Worm (Caenorhabditis elegans) whole organism, young adult: ENCODE measurements around the gene hpo-15.

Experiments used
- C06A6.2 ChIP-seq: fragments of 200-800 bp; sonication (Bioruptor generic); conservative IDR thresholded peaks from 2 replicates; pipeline ENCODE4 v1.3.6; 2022; ENCODE audit warnings: missing genetic modification characterization, missing compliant biosample characterization
- F22D6.2 ChIP-seq: sonication (generic microtip); optimal IDR thresholded peaks from 2 replicates; lab custom pipeline; 2016; ENCODE audit warnings: mild to moderate bottlenecking, missing genetic modification characterization, missing compliant biosample characterization
- T26A5.8 ChIP-seq: sonication (generic microtip); optimal IDR thresholded peaks from 2 replicates; lab custom pipeline; 2016; ENCODE audit warnings: missing genetic modification characterization, missing compliant biosample characterization
- Y79H2A.3 ChIP-seq: fragments of 200-800 bp; sonication (Bioruptor generic); conservative IDR thresholded peaks from 2 replicates; pipeline ENCODE4 v1.3.6; 2022; ENCODE audit warnings: missing genetic modification reagents, missing genetic modification characterization, missing compliant biosample characterization
- attf-3 ChIP-seq: fragments of 200-800 bp; sonication (Bioruptor generic); conservative IDR thresholded peaks from 2 replicates; pipeline ENCODE4 v1.3.6; 2022; ENCODE audit warnings: missing genetic modification reagents, missing genetic modification characterization, missing compliant biosample characterization
- chd-7 ChIP-seq: sonication (generic microtip); optimal IDR thresholded peaks from 2 replicates; lab custom pipeline; 2016; ENCODE audit warnings: mild to moderate bottlenecking, missing genetic modification characterization, moderate library complexity, missing compliant biosample characterization
- die-1 ChIP-seq: sonication (generic microtip); optimal IDR thresholded peaks from 2 replicates; lab custom pipeline; 2016; ENCODE audit warnings: missing genotype, mild to moderate bottlenecking, missing genetic modification characterization, missing compliant biosample characterization
- him-1 ChIP-seq: sonication (generic microtip); optimal IDR thresholded peaks from 2 replicates; lab custom pipeline; 2016; ENCODE audit warnings: missing genotype, missing genetic modification reagents, missing genetic modification characterization, missing compliant biosample characterization
- hrde-1 ChIP-seq: sonication (generic microtip); optimal IDR thresholded peaks from 2 replicates; lab custom pipeline; 2016; ENCODE audit warnings: missing genetic modification characterization, mild to moderate bottlenecking, missing compliant biosample characterization, moderate library complexity, missing genotype, missing genetic modification reagents, borderline replicate concordance
- nhr-27 ChIP-seq: fragments of 200-800 bp; sonication (Bioruptor generic); optimal IDR thresholded peaks from 2 replicates; lab custom pipeline; 2018; ENCODE audit warnings: mild to moderate bottlenecking, missing genetic modification characterization, moderate library complexity, missing compliant biosample characterization
- pbrm-1 ChIP-seq: fragments of 200-800 bp; sonication (Bioruptor generic); IDR thresholded peaks from 2 replicates; pipeline ENCODE4 v1.3.6; 2022; ENCODE audit warnings: missing genetic modification reagents, missing genetic modification characterization, missing compliant biosample characterization
- snpc-1.3 ChIP-seq: sonication (generic microtip); optimal IDR thresholded peaks from 2 replicates; lab custom pipeline; 2017; ENCODE audit warnings: missing genetic modification characterization, mild to moderate bottlenecking, missing compliant biosample characterization, antibody characterized with exemption, moderate library complexity, missing genotype, missing genetic modification reagents; ENCODE audit not compliant: insufficient read depth
- snpc-4 ChIP-seq, 5 experiments: fragments of 150-350 bp in 1 of 5; sonication (generic microtip) in 4 of 5; optimal IDR thresholded peaks; 2 replicates each; lab custom pipeline; 2014 to 2018; ENCODE audit warnings: missing genetic modification characterization in 5 of 5, missing biosample characterization in 3 of 5, antibody characterized with exemption in 2 of 5, mild to moderate bottlenecking in 2 of 5, missing compliant biosample characterization in 2 of 5, missing genotype in 2 of 5, moderate library complexity in 2 of 5, missing genetic modification reagents in 1 of 5
- unc-62 ChIP-seq: fragments of 150-350 bp; optimal IDR thresholded peaks from 2 replicates; lab custom pipeline; 2014; ENCODE audit warnings: missing biosample characterization, missing genetic modification reagents, missing genetic modification characterization

ce11 chrV:5504807-5505442, 8.7 kb downstream of the hpo-15 start, which contains the start of the genes dnj-19 and nhr-47:
- TF ChIP-seq nhr-27 (tag; lab: Kevin White, UChicago) (peak; percentile 30), him-1 (tag; lab: Kevin White, UChicago) (peak; percentile 36), Y79H2A.3 (no peak), chd-7 (peak; percentile 83), attf-3 (peak; percentile 78), die-1 (tag; lab: Kevin White, UChicago) (no peak), snpc-4 (GFP tag; optimal IDR thresholded peaks at IDR 0.05; lab: Kevin White, UChicago) (peak; percentile 52), snpc-4 (tag; optimal IDR thresholded peaks at IDR 0.05; lab: Kevin White, UChicago) (peak in 3 of 4 experiments; percentile 76 to 84 (median 78)), F22D6.2 (peak; percentile 62), unc-62 (GFP tag; lab: Kevin White, UChicago) (no peak), T26A5.8 (tag; lab: Kevin White, UChicago) (no peak), pbrm-1 (peak; percentile 96), snpc-1.3 (tag; lab: Kevin White, UChicago) (no peak), hrde-1 (tag; lab: Kevin White, UChicago) (no peak), C06A6.2 (GFP tag; lab: Robert Waterston, UW) (peak; percentile 84)
